Worm (Caenorhabditis elegans) whole organism, L4 larva: ENCODE measurements around the gene T16G1.18.

Experiments used
- D1046.2 ChIP-seq: fragments of 200-800 bp; sonication (Bioruptor generic); IDR thresholded peaks from 2 replicates; pipeline ENCODE4 v1.3.6; 2022; ENCODE audit warnings: missing genetic modification characterization, missing compliant biosample characterization
- F26F4.8 ChIP-seq: fragments of 200-800 bp; sonication (Bioruptor generic); conservative IDR thresholded peaks from 2 replicates; pipeline ENCODE4 v1.3.6; 2022; ENCODE audit warnings: missing genetic modification characterization, missing compliant biosample characterization
- F37D6.2 ChIP-seq: sonication (generic microtip); optimal IDR thresholded peaks from 2 replicates; lab custom pipeline; 2016; ENCODE audit warnings: mild to moderate bottlenecking, missing genetic modification characterization, missing compliant biosample characterization
- F44E2.7 ChIP-seq: fragments of 200-800 bp; sonication (Bioruptor generic); IDR thresholded peaks from 2 replicates; pipeline ENCODE4 v2.1.2; 2022; ENCODE audit warnings: missing genetic modification characterization, missing compliant biosample characterization
- T20F7.1 ChIP-seq: fragments of 200-800 bp; sonication (Bioruptor generic); optimal IDR thresholded peaks from 2 replicates; lab custom pipeline; 2018; ENCODE audit warnings: mild to moderate bottlenecking, missing genetic modification characterization, missing compliant biosample characterization
- Y105C5A.15 ChIP-seq: fragments of 200-800 bp; sonication (Bioruptor generic); IDR thresholded peaks from 2 replicates; pipeline ENCODE4 v1.3.6; 2022; ENCODE audit warnings: missing genetic modification characterization, missing compliant biosample characterization
- Y48G9A.11 ChIP-seq: fragments of 200-800 bp; sonication (Bioruptor generic); IDR thresholded peaks from 2 replicates; pipeline ENCODE4 v1.3.6; 2022; ENCODE audit warnings: missing genetic modification reagents, missing genetic modification characterization, missing compliant biosample characterization
- Y5F2A.4 ChIP-seq: fragments of 200-800 bp; sonication (Bioruptor generic); optimal IDR thresholded peaks from 2 replicates; lab custom pipeline; 2018; ENCODE audit warnings: mild to moderate bottlenecking, missing genetic modification characterization, missing compliant biosample characterization
- Y75B8A.6 ChIP-seq: fragments of 200-800 bp; sonication (Bioruptor generic); IDR thresholded peaks from 2 replicates; pipeline ENCODE4 v1.3.6; 2022; ENCODE audit warnings: missing genetic modification reagents, missing genetic modification characterization, missing compliant biosample characterization
- ZK546.5 ChIP-seq, 2 experiments: sonication (generic microtip); optimal IDR thresholded peaks; 2 replicates each; lab custom pipeline; 2017; ENCODE audit warnings: missing biosample characterization in 2 of 2, missing genetic modification characterization in 2 of 2
- aha-1 ChIP-seq: fragments of 150-350 bp; peaks from one replicate; lab custom pipeline; 2014; ENCODE audit warnings: missing biosample characterization, missing genetic modification characterization
- arid-1 ChIP-seq: fragments of 200-800 bp; sonication (Bioruptor generic); conservative IDR thresholded peaks from 2 replicates; pipeline ENCODE4 v1.3.6; 2022; ENCODE audit warnings: missing genetic modification reagents, missing genetic modification characterization, missing compliant biosample characterization
- attf-4 ChIP-seq: sonication (generic microtip); optimal IDR thresholded peaks from 3 replicates; lab custom pipeline; 2017; ENCODE audit warnings: missing biosample characterization, missing genetic modification characterization
- ceh-28 ChIP-seq: fragments of 150-350 bp; optimal IDR thresholded peaks from 2 replicates; lab custom pipeline; 2014; ENCODE audit warnings: missing biosample characterization, missing genetic modification reagents, missing genetic modification characterization
- ceh-32 ChIP-seq: sonication (generic microtip); optimal IDR thresholded peaks from 2 replicates; lab custom pipeline; 2016; ENCODE audit warnings: mild to moderate bottlenecking, missing genetic modification characterization, missing compliant biosample characterization; ENCODE audit not compliant: poor library complexity
- ces-1 ChIP-seq: fragments of 150-350 bp; sonication (generic microtip); optimal IDR thresholded peaks from 4 replicates; lab custom pipeline; 2014; ENCODE audit warnings: missing biosample characterization, missing genetic modification reagents, missing genetic modification characterization
- cey-2 ChIP-seq: sonication (generic microtip); optimal IDR thresholded peaks from 3 replicates; lab custom pipeline; 2017; ENCODE audit warnings: missing genetic modification characterization, mild to moderate bottlenecking, missing compliant biosample characterization, antibody characterized with exemption, borderline replicate concordance; ENCODE audit not compliant: insufficient read depth
- ctbp-1 ChIP-seq: fragments of 200-800 bp; sonication (Bioruptor generic); IDR thresholded peaks from 2 replicates; pipeline ENCODE4 v1.3.6; 2022; ENCODE audit warnings: missing genetic modification reagents, missing genetic modification characterization, missing compliant biosample characterization
- dmd-6 ChIP-seq: fragments of 200-800 bp; sonication (Bioruptor generic); IDR thresholded peaks from 2 replicates; pipeline ENCODE4 v1.3.6; 2022; ENCODE audit warnings: missing genetic modification reagents, missing genetic modification characterization, missing compliant biosample characterization
- dve-1 ChIP-seq: sonication (generic microtip); optimal IDR thresholded peaks from 2 replicates; lab custom pipeline; 2017; ENCODE audit warnings: antibody characterized with exemption, mild to moderate bottlenecking, missing genetic modification characterization, missing compliant biosample characterization; ENCODE audit not compliant: insufficient read depth
- egl-27 ChIP-seq: sonication (generic microtip); optimal IDR thresholded peaks from 3 replicates; lab custom pipeline; 2017; ENCODE audit warnings: missing biosample characterization, missing genetic modification reagents, missing genetic modification characterization
- egl-43 ChIP-seq: fragments of 200-800 bp; sonication (Bioruptor generic); IDR thresholded peaks from 2 replicates; pipeline ENCODE4 v1.3.6; 2022; ENCODE audit warnings: missing genetic modification reagents, missing genetic modification characterization, missing compliant biosample characterization
- fkh-10 ChIP-seq: fragments of 150-350 bp; optimal IDR thresholded peaks from 2 replicates; lab custom pipeline; 2014; ENCODE audit warnings: missing biosample characterization, missing genetic modification reagents, missing genetic modification characterization
- gei-8 ChIP-seq: fragments of 200-800 bp; sonication (Bioruptor generic); optimal IDR thresholded peaks from 2 replicates; lab custom pipeline; 2018; ENCODE audit warnings: mild to moderate bottlenecking, missing genetic modification characterization, missing compliant biosample characterization
- hlh-11 ChIP-seq: fragments of 200-800 bp; sonication (Bioruptor generic); optimal IDR thresholded peaks from 2 replicates; lab custom pipeline; 2018; ENCODE audit warnings: mild to moderate bottlenecking, missing genetic modification characterization, missing compliant biosample characterization
- hmg-1.1 ChIP-seq: fragments of 200-800 bp; sonication (Bioruptor generic); IDR thresholded peaks from 2 replicates; pipeline ENCODE4 v1.3.6; 2022; ENCODE audit warnings: missing genetic modification reagents, missing genetic modification characterization, missing compliant biosample characterization
- lin-13 ChIP-seq: fragments of 150-350 bp; optimal IDR thresholded peaks from 2 replicates; lab custom pipeline; 2014; ENCODE audit warnings: missing biosample characterization, missing genetic modification reagents, missing genetic modification characterization
- lin-29 ChIP-seq: fragments of 200-800 bp; sonication (Bioruptor generic); IDR thresholded peaks from 2 replicates; pipeline ENCODE4 v1.3.6; 2022; ENCODE audit warnings: missing genetic modification reagents, missing genetic modification characterization, missing compliant biosample characterization
- lsy-2 ChIP-seq, 2 experiments: fragments of 150-350 bp in 1 of 2; sonication (generic microtip) in 1 of 2; optimal IDR thresholded peaks; 2 replicates each; lab custom pipeline; 2014 to 2017; ENCODE audit warnings: missing biosample characterization in 2 of 2, missing genetic modification characterization in 2 of 2
- madf-5 ChIP-seq, 2 experiments: fragments of 200-800 bp; sonication (Bioruptor generic); IDR thresholded peaks; 2 replicates each; pipeline ENCODE4 v1.3.6; 2022; ENCODE audit warnings: missing compliant biosample characterization in 2 of 2, missing genetic modification characterization in 2 of 2
- madf-9 ChIP-seq: fragments of 200-800 bp; sonication (Bioruptor generic); conservative IDR thresholded peaks from 2 replicates; pipeline ENCODE4 v1.3.6; 2022; ENCODE audit warnings: missing genetic modification reagents, missing genetic modification characterization, missing compliant biosample characterization
- mdt-29 ChIP-seq: fragments of 200-800 bp; sonication (Bioruptor generic); IDR thresholded peaks from 2 replicates; pipeline ENCODE4 v1.3.6; 2022; ENCODE audit warnings: missing genetic modification reagents, missing genetic modification characterization, missing compliant biosample characterization
- mep-1 ChIP-seq: fragments of 150-350 bp; sonication (generic microtip); optimal IDR thresholded peaks from 3 replicates; lab custom pipeline; 2014; ENCODE audit warnings: missing biosample characterization, missing genetic modification characterization
- nhr-102 ChIP-seq: sonication (generic microtip); optimal IDR thresholded peaks from 2 replicates; lab custom pipeline; 2016; ENCODE audit warnings: mild to moderate bottlenecking, missing genetic modification characterization, moderate library complexity, missing compliant biosample characterization
- nhr-11 ChIP-seq: fragments of 150-350 bp; optimal IDR thresholded peaks from 2 replicates; lab custom pipeline; 2014; ENCODE audit warnings: missing biosample characterization, missing genetic modification characterization
- nhr-42 ChIP-seq: fragments of 200-800 bp; sonication (Bioruptor generic); IDR thresholded peaks from 2 replicates; pipeline ENCODE4 v1.3.6; 2022; ENCODE audit warnings: missing genetic modification characterization, missing compliant biosample characterization
- nhr-48 ChIP-seq: sonication (generic microtip); optimal IDR thresholded peaks from 2 replicates; lab custom pipeline; 2016; ENCODE audit warnings: mild to moderate bottlenecking, missing genetic modification characterization, missing compliant biosample characterization
- nhr-6 ChIP-seq: fragments of 150-350 bp; optimal IDR thresholded peaks from 2 replicates; lab custom pipeline; 2014; ENCODE audit warnings: missing biosample characterization, missing genetic modification characterization
- pha-4 ChIP-seq, 2 experiments: fragments of 150-350 bp in 1 of 2; fragments of 200-800 bp in 1 of 2; sonication (Bioruptor generic) in 1 of 2; IDR thresholded peaks in 1 of 2; optimal IDR thresholded peaks in 1 of 2; 2 replicates each; pipeline versions ENCODE4 v1.3.6 to Lab custom; 2014 to 2022; ENCODE audit warnings: missing genetic modification characterization in 2 of 2, missing genetic modification reagents in 2 of 2, missing biosample characterization in 1 of 2, missing compliant biosample characterization in 1 of 2
- pqm-1 ChIP-seq: sonication (generic microtip); optimal IDR thresholded peaks from 2 replicates; lab custom pipeline; 2017; ENCODE audit warnings: missing biosample characterization, missing genetic modification characterization
- saeg-2 ChIP-seq: fragments of 200-800 bp; sonication (Bioruptor generic); IDR thresholded peaks from 2 replicates; pipeline ENCODE4 v1.3.6; 2022; ENCODE audit warnings: missing genetic modification reagents, missing genetic modification characterization, missing compliant biosample characterization
- sdz-12 ChIP-seq: fragments of 200-800 bp; sonication (Bioruptor generic); optimal IDR thresholded peaks from 2 replicates; lab custom pipeline; 2018; ENCODE audit warnings: mild to moderate bottlenecking, missing genetic modification characterization, missing compliant biosample characterization
- snpc-1.2 ChIP-seq: fragments of 200-800 bp; sonication (Bioruptor generic); IDR thresholded peaks from 2 replicates; pipeline ENCODE4 v1.3.6; 2022; ENCODE audit warnings: missing genetic modification reagents, missing genetic modification characterization, missing compliant biosample characterization
- snpc-4 ChIP-seq: fragments of 150-350 bp; optimal IDR thresholded peaks from 2 replicates; lab custom pipeline; 2014; ENCODE audit warnings: missing biosample characterization, missing genetic modification characterization
- tag-97 ChIP-seq: fragments of 200-800 bp; sonication (Bioruptor generic); IDR thresholded peaks from 2 replicates; pipeline ENCODE4 v1.3.6; 2022; ENCODE audit warnings: missing genetic modification characterization, missing compliant biosample characterization
- tra-1 ChIP-seq: fragments of 200-800 bp; sonication (Bioruptor generic); IDR thresholded peaks from 2 replicates; pipeline ENCODE4 v1.3.6; 2022; ENCODE audit warnings: missing genetic modification reagents, missing genetic modification characterization, missing compliant biosample characterization
- vab-7 ChIP-seq: fragments of 200-800 bp; sonication (Bioruptor generic); IDR thresholded peaks from 2 replicates; pipeline ENCODE4 v1.3.6; 2022; ENCODE audit warnings: missing genetic modification reagents, missing genetic modification characterization, missing compliant biosample characterization
- zfp-3 ChIP-seq: fragments of 200-800 bp; sonication (Bioruptor generic); conservative IDR thresholded peaks from 2 replicates; pipeline ENCODE4 v1.3.6; 2022; ENCODE audit warnings: missing genetic modification reagents, missing genetic modification characterization, missing compliant biosample characterization
- zip-11 ChIP-seq: fragments of 200-800 bp; sonication (Bioruptor generic); IDR thresholded peaks from 2 replicates; pipeline ENCODE4 v1.3.6; 2022; ENCODE audit warnings: missing genetic modification characterization, missing compliant biosample characterization
- zip-2 ChIP-seq: fragments of 150-350 bp; optimal IDR thresholded peaks from 2 replicates; lab custom pipeline; 2014; ENCODE audit warnings: missing biosample characterization, missing genetic modification characterization

T16G1.18 gene

ce11 chrV:12908614-12909013 lies 42.5 kb upstream of the T16G1.18 start:
- TF ChIP-seq Y48G9A.11, result no peak
- TF ChIP-seq snpc-1.2, result no peak
- TF ChIP-seq arid-1 (GFP tag; lab: Robert Waterston, UW), result no peak
- no peak for TF ChIP-seq nhr-11
- TF ChIP-seq Y105C5A.15, result no peak
- TF ChIP-seq saeg-2 (GFP tag; lab: Robert Waterston, UW), result peak; percentile 70; the same call in 1 of the 2 replicates
- TF ChIP-seq hmg-1.1 (GFP tag; lab: Robert Waterston, UW), result 0 out of 2 replicates have a peak, but pooled peaks have one; percentile 19
- TF ChIP-seq aha-1 (tag; lab: Kevin White, UChicago), result peak; percentile 65
- TF ChIP-seq vab-7 (GFP tag; lab: Robert Waterston, UW), result no peak
- TF ChIP-seq mdt-29, result no peak
- peak; percentile 80 for TF ChIP-seq dmd-6 (GFP tag; lab: Robert Waterston, UW)
- TF ChIP-seq egl-43 (GFP tag; lab: Robert Waterston, UW), result no peak
- no peak for TF ChIP-seq Y5F2A.4 (GFP tag; lab: Kevin White, UChicago)
- no peak for TF ChIP-seq F26F4.8 (GFP tag; lab: Robert Waterston, UW)
- no peak for TF ChIP-seq T20F7.1
- peak; percentile 53 for TF ChIP-seq hlh-11
- TF ChIP-seq dve-1 (tag; lab: Kevin White, UChicago), result peak; percentile 6
- no peak for TF ChIP-seq nhr-48
- TF ChIP-seq fkh-10 (GFP tag; lab: Kevin White, UChicago), result no peak
- no peak for TF ChIP-seq ces-1 (GFP tag; lab: Kevin White, UChicago)
- TF ChIP-seq nhr-6 (tag; lab: Kevin White, UChicago), result no peak
- TF ChIP-seq zfp-3 (GFP tag; lab: Robert Waterston, UW), result no peak
- TF ChIP-seq Y75B8A.6 (GFP tag; lab: Robert Waterston, UW), result no peak
- TF ChIP-seq cey-2 (tag; lab: Kevin White, UChicago), result no peak
- no peak for TF ChIP-seq attf-4 (tag; lab: Kevin White, UChicago)
- TF ChIP-seq nhr-42 (GFP tag; lab: Robert Waterston, UW), result no peak
- no peak for TF ChIP-seq snpc-4 (tag; lab: Kevin White, UChicago)
- TF ChIP-seq pha-4 (GFP tag; IDR thresholded peaks at IDR 0.05; lab: Robert Waterston, UW), result no peak
- no peak for TF ChIP-seq pha-4 (tag; optimal IDR thresholded peaks at IDR 0.05; lab: Kevin White, UChicago)
- TF ChIP-seq ceh-28 (tag; lab: Kevin White, UChicago), result no peak

ce11 chrV:12909544-12910157 lies 41.5 kb upstream of the T16G1.18 start, which contains the start of gene nid-1:
Gene nid-1 (plus strand): TSS chrV:12910107.
- TF ChIP-seq D1046.2 (GFP tag; lab: Robert Waterston, UW) (no peak), egl-27 (tag; lab: Kevin White, UChicago) (no peak), nhr-102 (tag; lab: Kevin White, UChicago) (no peak), F37D6.2 (no peak), lin-29 (GFP tag; lab: Robert Waterston, UW) (no peak), pqm-1 (tag; lab: Kevin White, UChicago) (peak; percentile 51), tra-1 (GFP tag; lab: Robert Waterston, UW) (no peak), zip-11 (GFP tag; lab: Robert Waterston, UW) (no peak), vab-7 (GFP tag; lab: Robert Waterston, UW) (no peak), ceh-32 (tag; lab: Kevin White, UChicago) (no peak), mep-1 (tag; lab: Kevin White, UChicago) (no peak), F44E2.7 (GFP tag; lab: Robert Waterston, UW) (no peak), lsy-2 (tag; optimal IDR thresholded peaks at IDR 0.05; lab: Kevin White, UChicago) (no peak), sdz-12 (GFP tag; lab: Kevin White, UChicago) (no peak), F26F4.8 (GFP tag; lab: Robert Waterston, UW) (no peak), nhr-48 (no peak), ctbp-1 (no peak), madf-5 (GFP tag; IDR thresholded peaks at IDR 0.05; lab: Robert Waterston, UW) (no peak), ZK546.5 (tag; optimal IDR thresholded peaks at IDR 0.05; lab: Kevin White, UChicago) (no peak), lin-13 (GFP tag; lab: Kevin White, UChicago) (no peak), tag-97 (GFP tag; lab: Robert Waterston, UW) (no peak), zip-2 (tag; lab: Kevin White, UChicago) (no peak), gei-8 (GFP tag; lab: Kevin White, UChicago) (no peak), madf-9 (GFP tag; lab: Robert Waterston, UW) (no peak)
